Worm (Caenorhabditis elegans): ENCODE results near the gene mev-1.

DNA sequence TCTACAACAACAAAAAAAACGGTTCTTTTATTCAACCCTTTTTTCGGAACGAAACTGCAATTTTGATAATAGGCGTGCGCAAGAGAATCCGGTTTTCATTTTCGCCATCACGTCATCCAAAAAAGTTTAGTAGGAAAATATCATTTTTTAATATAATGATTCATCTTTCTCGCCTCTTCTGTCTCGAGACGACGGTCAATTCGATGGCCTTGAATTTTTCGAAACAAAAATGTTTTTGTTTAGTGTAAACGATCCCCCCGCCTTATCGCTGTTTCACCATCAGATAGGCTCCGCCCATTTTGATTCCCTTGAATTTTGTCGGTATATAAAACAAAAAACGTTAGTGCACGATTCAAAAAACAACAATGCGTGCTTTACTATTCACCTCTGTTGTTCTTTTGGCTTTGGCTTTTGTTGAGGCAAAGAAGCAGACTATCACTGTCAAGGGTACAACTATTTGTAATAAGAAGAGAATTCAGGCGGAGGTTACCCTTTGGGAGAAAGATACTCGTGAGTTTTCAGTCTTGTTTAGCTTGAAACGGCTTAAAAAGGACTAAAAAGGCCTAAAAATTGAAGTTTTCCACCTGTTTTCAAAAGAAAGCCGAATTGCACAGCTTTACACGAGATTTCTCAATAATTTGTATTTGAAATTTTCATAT is 3.6 kb downstream of the mev-1 start, which contains the start of gene ttr-15:
- peak; percentile 41 for TF ChIP-seq dmd-6 (GFP tag; IDR thresholded peaks at IDR 0.05)
- no peak for TF ChIP-seq Y48G9A.11 (GFP tag; IDR thresholded peaks at IDR 0.05)
- peak; percentile 24 for TF ChIP-seq mxl-3 (GFP tag; optimal IDR thresholded peaks at IDR 0.05)
- no peak for TF ChIP-seq fkh-10 (GFP tag; optimal IDR thresholded peaks at IDR 0.05)
- TF ChIP-seq nhr-10 (tag; optimal IDR thresholded peaks at IDR 0.05) = peak; percentile 13
- no peak for TF ChIP-seq ceh-82 (tag; optimal IDR thresholded peaks at IDR 0.05)
- TF ChIP-seq mdl-1 (tag; optimal IDR thresholded peaks at IDR 0.05) = peak in 1 of 2 experiments; percentile 12
- TF ChIP-seq madf-9 (GFP tag; conservative IDR thresholded peaks at IDR 0.05) = no peak
- no peak for TF ChIP-seq lin-39 (tag; optimal IDR thresholded peaks at IDR 0.05)
- no peak for TF ChIP-seq egl-43 (GFP tag; IDR thresholded peaks at IDR 0.05)
- TF ChIP-seq unc-62 (GFP tag; optimal IDR thresholded peaks at IDR 0.05 in 1 of 2) = no peak
- no peak for TF ChIP-seq unc-62 (tag; optimal IDR thresholded peaks at IDR 0.05)
- no peak for TF ChIP-seq lir-3 (tag; optimal IDR thresholded peaks at IDR 0.05)
- TF ChIP-seq F37D6.2 (tag; optimal IDR thresholded peaks at IDR 0.05) = no peak
- TF ChIP-seq snpc-4 (tag; optimal IDR thresholded peaks at IDR 0.05) = no peak

Data from whole organism, L4 larva.